Fruit fly (Drosophila melanogaster) S2 (cell line): Measurements from ENCODE around the gene scpr-A.

Experiments
- CG8478 ChIP-seq: fragments of >200 bp; optimal IDR thresholded peaks from 2 replicates; lab custom pipeline; 2018
- CTCF ChIP-seq, 2 experiments: fragments of >200 bp; optimal IDR thresholded peaks; 2 replicates each; lab custom pipeline; 2018

dm6 chr3R:11230392-11230791 is 10.6 kb upstream of the scpr-A start, which contains the start of gene GCC88:
- TF ChIP-seq CG8478 (lab: Kevin White, UChicago) (no peak), CTCF (optimal IDR thresholded peaks at IDR 0.05; lab: Kevin White, UChicago) (no peak)
